Worm (Caenorhabditis elegans) whole organism, L4 larva: Measurements from ENCODE around the gene irld-39.

ENCODE experiments used
- aly-2 ChIP-seq: sonication (generic microtip); optimal IDR thresholded peaks from 2 replicates; lab custom pipeline; 2018; ENCODE audit warnings: missing biosample characterization, missing genetic modification characterization
- ceh-82 ChIP-seq: sonication (generic microtip); optimal IDR thresholded peaks from 2 replicates; lab custom pipeline; 2017; ENCODE audit warnings: missing biosample characterization, missing genetic modification characterization
- cey-2 ChIP-seq: sonication (generic microtip); optimal IDR thresholded peaks from 3 replicates; lab custom pipeline; 2017; ENCODE audit warnings: missing genetic modification characterization, mild to moderate bottlenecking, missing compliant biosample characterization, antibody characterized with exemption, borderline replicate concordance; ENCODE audit not compliant: insufficient read depth
- daf-12 ChIP-seq: fragments of 150-350 bp; optimal IDR thresholded peaks from 2 replicates; lab custom pipeline; 2014; ENCODE audit warnings: missing biosample characterization, missing genetic modification reagents, missing genetic modification characterization
- fkh-10 ChIP-seq: fragments of 150-350 bp; optimal IDR thresholded peaks from 2 replicates; lab custom pipeline; 2014; ENCODE audit warnings: missing biosample characterization, missing genetic modification reagents, missing genetic modification characterization
- hlh-11 ChIP-seq: fragments of 200-800 bp; sonication (Bioruptor generic); optimal IDR thresholded peaks from 2 replicates; lab custom pipeline; 2018; ENCODE audit warnings: mild to moderate bottlenecking, missing genetic modification characterization, missing compliant biosample characterization
- hlh-30 ChIP-seq: sonication (generic microtip); optimal IDR thresholded peaks from 2 replicates; lab custom pipeline; 2017; ENCODE audit warnings: antibody characterized with exemption, mild to moderate bottlenecking, missing genetic modification characterization, missing compliant biosample characterization; ENCODE audit not compliant: insufficient read depth
- lin-15B ChIP-seq: fragments of 150-350 bp; sonication (generic microtip); optimal IDR thresholded peaks from 3 replicates; lab custom pipeline; 2014; ENCODE audit warnings: missing biosample characterization, missing genetic modification characterization
- mdl-1 ChIP-seq, 2 experiments: fragments of 150-350 bp in 1 of 2; sonication (generic microtip) in 1 of 2; optimal IDR thresholded peaks; 2 replicates each; lab custom pipeline; 2014 to 2017; ENCODE audit warnings: missing biosample characterization in 2 of 2, missing genetic modification characterization in 2 of 2
- nhr-10 ChIP-seq: fragments of 150-350 bp; optimal IDR thresholded peaks from 2 replicates; lab custom pipeline; 2014; ENCODE audit warnings: missing biosample characterization, missing genetic modification characterization
- pha-4 ChIP-seq, 2 experiments: fragments of 150-350 bp in 1 of 2; fragments of 200-800 bp in 1 of 2; sonication (Bioruptor generic) in 1 of 2; IDR thresholded peaks in 1 of 2; optimal IDR thresholded peaks in 1 of 2; 2 replicates each; pipeline versions ENCODE4 v1.3.6 to Lab custom; 2014 to 2022; ENCODE audit warnings: missing genetic modification characterization in 2 of 2, missing genetic modification reagents in 2 of 2, missing biosample characterization in 1 of 2, missing compliant biosample characterization in 1 of 2

- TF ChIP-seq aly-2 (tag; lab: Kevin White, UChicago) (no peak), mdl-1 (tag; optimal IDR thresholded peaks at IDR 0.05; lab: Kevin White, UChicago) (no peak), fkh-10 (GFP tag; lab: Kevin White, UChicago) (no peak), lin-15B (tag; lab: Kevin White, UChicago) (no peak), hlh-11 (tag; lab: Kevin White, UChicago) (no peak), pha-4 (GFP tag; IDR thresholded peaks at IDR 0.05; lab: Robert Waterston, UW) (no peak), pha-4 (tag; optimal IDR thresholded peaks at IDR 0.05; lab: Kevin White, UChicago) (no peak), hlh-30 (tag; lab: Kevin White, UChicago) (no peak), daf-12 (tag; lab: Kevin White, UChicago) (no peak), nhr-10 (tag; lab: Kevin White, UChicago) (no peak), ceh-82 (tag; lab: Kevin White, UChicago) (no peak), cey-2 (no peak)
These were observed 45.0 kb downstream of the irld-39 start, which contains the start of gene ccch-2 for ce11 chrIV:16277902-16278301.
